Worm (Caenorhabditis elegans): ENCODE data around the gene rps-11.

rps-11 gene

DNA sequence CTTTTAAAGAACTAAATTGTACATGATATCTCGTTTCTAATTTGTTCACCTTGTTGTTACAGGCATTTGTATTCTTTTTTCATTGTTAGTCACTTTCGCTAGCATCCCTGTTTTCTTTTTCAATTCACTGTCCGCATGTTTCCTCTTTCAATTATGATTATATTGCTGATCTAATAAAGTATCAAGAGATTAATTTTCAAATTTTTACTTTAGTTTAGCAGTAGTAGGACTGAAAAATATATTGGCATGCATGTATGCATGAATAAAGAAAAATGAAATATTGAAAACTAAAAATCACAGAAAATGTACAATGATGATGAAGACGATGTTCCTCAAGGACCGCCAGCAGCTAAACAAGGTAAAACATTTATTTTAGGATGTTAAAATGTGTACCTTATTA lies 35.6 kb downstream of the rps-11 start, which contains the start of gene rbm-17:
Gene rbm-17 (plus strand): TSS at position 301 of the 400 bp plus-strand sequence.
- TF ChIP-seq nhr-77 (tag; optimal IDR thresholded peaks at IDR 0.05), result no peak
- TF ChIP-seq nhr-12 (tag; optimal IDR thresholded peaks at IDR 0.05), result no peak
- no peak for TF ChIP-seq lsy-12 (tag; optimal IDR thresholded peaks at IDR 0.05)
- TF ChIP-seq R02D3.7 (tag; optimal IDR thresholded peaks at IDR 0.05), result no peak
- TF ChIP-seq nhr-43 (tag; optimal IDR thresholded peaks at IDR 0.05; ENCODE audit: poor library complexity, severe bottlenecking), result no peak
- no peak for TF ChIP-seq ztf-4 (tag; optimal IDR thresholded peaks at IDR 0.05)
- no peak for TF ChIP-seq unc-62 (GFP tag; optimal IDR thresholded peaks at IDR 0.05)
- TF ChIP-seq nhr-11 (tag; optimal IDR thresholded peaks at IDR 0.05), result no peak
- no peak for TF ChIP-seq fkh-10 (GFP tag; optimal IDR thresholded peaks at IDR 0.05)
- TF ChIP-seq fos-1 (tag; optimal IDR thresholded peaks at IDR 0.05), result no peak
- no peak for TF ChIP-seq jun-1 (tag; optimal IDR thresholded peaks at IDR 0.05)

DNA sequence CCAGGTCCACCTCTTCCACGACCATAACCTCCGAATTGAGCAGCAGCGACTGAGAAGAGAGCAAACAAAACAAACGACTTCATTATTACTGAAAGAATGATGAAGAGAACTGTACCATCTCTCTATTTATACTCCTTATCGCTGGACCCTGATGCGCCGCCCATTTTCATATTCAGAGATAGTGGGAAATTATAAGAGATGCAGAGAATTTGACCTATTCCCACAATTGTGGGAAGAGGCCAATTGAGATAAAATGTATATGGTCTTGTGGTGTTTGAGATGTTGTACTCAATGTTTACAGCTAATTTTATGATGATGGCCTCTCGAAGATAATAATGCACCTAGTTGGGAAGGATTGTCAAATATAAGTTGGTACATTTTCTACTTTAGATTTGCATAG lies 38.5 kb downstream of the rps-11 start, which contains the start of gene ttr-50:
Gene ttr-50 (minus strand): TSS at position 101 of the 400 bp plus-strand sequence.
- no peak for TF ChIP-seq elt-2 (tag; optimal IDR thresholded peaks at IDR 0.05)
- TF ChIP-seq nhr-67 (tag; optimal IDR thresholded peaks at IDR 0.05), result no peak
- TF ChIP-seq hmg-11 (tag; optimal IDR thresholded peaks at IDR 0.05), result no peak
- TF ChIP-seq egl-27 (tag; optimal IDR thresholded peaks at IDR 0.05), result no peak
- no peak for TF ChIP-seq pha-4 (tag; optimal IDR thresholded peaks at IDR 0.05)
- TF ChIP-seq nhr-12 (tag; optimal IDR thresholded peaks at IDR 0.05), result no peak

DNA sequence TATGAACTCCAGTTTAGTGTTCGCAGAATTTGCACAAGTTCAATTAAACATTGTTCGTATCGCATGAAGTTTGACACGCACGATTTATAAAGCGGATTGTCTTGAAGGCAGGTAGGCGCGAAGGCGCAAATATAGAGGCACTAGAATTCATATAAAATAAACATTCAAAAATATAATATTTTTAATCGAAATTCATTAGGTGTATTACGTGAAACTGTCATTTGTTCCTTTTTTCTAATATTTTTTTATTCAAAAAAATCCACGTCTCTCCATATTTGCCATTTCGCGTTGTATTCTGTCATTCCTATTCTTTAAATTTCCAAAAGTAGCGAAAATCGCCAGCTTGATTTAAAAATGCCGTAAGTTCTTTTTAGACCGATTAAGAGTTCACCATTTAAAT lies 39.4 kb downstream of the rps-11 start, which contains the start of gene ZK809.1:
Gene ZK809.1 (plus strand): TSS at position 301 of the 400 bp plus-strand sequence.
- TF ChIP-seq ztf-4 (tag; optimal IDR thresholded peaks at IDR 0.05) (no peak), elt-3 (tag; optimal IDR thresholded peaks at IDR 0.05) (no peak), ceh-28 (tag; optimal IDR thresholded peaks at IDR 0.05) (no peak), nhr-77 (tag; optimal IDR thresholded peaks at IDR 0.05) (no peak)

DNA sequence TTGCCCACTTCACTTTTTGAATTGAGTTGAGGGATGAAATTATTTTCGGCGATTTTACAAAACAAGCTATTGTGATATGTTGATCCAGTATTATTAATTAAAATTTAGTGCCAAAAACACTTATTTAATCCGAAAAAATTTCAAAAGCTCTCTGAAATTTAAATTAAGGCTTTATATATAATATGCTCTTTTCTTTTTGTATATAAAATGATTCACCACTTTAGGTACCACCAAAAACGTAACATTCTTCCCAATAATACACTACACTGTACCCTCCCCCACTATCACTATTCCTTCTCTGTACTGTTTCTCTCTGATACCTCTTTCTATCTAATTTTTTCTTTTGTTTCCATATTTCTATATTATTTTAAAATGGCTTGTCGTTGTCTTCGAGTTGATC lies 41.4 kb downstream of the rps-11 start, which contains the start of gene prx-2:
Gene prx-2 (plus strand): TSS at position 301 of the 400 bp plus-strand sequence.
- TF ChIP-seq ztf-11 (tag; optimal IDR thresholded peaks at IDR 0.05) (no peak), elt-3 (tag; optimal IDR thresholded peaks at IDR 0.05) (no peak), nhr-11 (tag; optimal IDR thresholded peaks at IDR 0.05) (no peak), zag-1 (tag; optimal IDR thresholded peaks at IDR 0.05) (no peak), egl-27 (tag; optimal IDR thresholded peaks at IDR 0.05) (no peak), nhr-77 (tag; optimal IDR thresholded peaks at IDR 0.05) (no peak), hmg-11 (tag; optimal IDR thresholded peaks at IDR 0.05) (no peak), nhr-28 (tag; optimal IDR thresholded peaks at IDR 0.05) (no peak), lin-15B (tag; optimal IDR thresholded peaks at IDR 0.05) (no peak), jun-1 (tag; optimal IDR thresholded peaks at IDR 0.05) (no peak), ama-1 (optimal IDR thresholded peaks at IDR 0.05) (no peak), nhr-237 (tag; optimal IDR thresholded peaks at IDR 0.05) (no peak), tbx-2 (tag; optimal IDR thresholded peaks at IDR 0.05) (no peak), nhr-67 (tag; optimal IDR thresholded peaks at IDR 0.05) (no peak), nhr-23 (tag; optimal IDR thresholded peaks at IDR 0.05) (no peak)

DNA sequence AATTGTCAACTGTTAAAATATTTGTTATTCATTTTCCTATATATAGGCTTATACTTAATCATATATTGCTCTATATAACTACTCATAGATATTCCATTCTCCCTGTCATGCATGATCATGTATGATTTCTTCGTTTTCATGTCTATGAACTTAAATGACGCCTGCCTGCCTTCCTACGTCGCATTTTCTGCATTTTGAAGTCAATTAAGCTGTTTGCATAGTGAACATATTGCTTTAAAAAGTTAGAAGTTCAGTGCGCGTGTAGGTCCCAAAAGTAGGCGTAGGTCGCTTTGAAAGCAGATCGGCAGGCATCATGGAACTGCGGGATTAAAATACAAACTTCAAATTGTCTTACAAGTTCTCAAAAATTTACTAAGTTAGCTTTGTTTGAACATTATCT lies 42.3 kb downstream of the rps-11 start:
- TF ChIP-seq mml-1 (tag; optimal IDR thresholded peaks at IDR 0.05) (no peak), ama-1 (optimal IDR thresholded peaks at IDR 0.05) (peak; percentile 14)

DNA sequence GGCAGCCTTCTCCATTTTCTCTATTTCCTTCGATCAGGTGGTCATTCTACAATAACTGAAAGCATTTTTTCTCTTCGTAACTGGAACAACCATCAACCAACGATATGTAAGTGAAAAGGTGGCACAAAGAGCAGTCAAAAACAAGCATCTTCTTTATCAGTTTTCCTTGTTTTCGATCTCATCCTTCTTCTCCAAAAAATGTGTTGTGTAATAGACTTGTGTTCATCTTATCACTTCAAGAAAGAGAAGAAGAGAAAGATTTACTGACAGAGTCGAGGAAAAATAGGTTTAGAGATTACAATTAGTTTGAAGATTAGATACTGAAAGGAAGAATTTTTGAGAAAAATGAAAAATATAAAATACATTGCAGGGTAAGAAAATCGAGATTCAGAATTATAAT lies 42.9 kb downstream of the rps-11 start:
- TF ChIP-seq snpc-4 (tag; optimal IDR thresholded peaks at IDR 0.05) (no peak), nhr-25 (tag; optimal IDR thresholded peaks at IDR 0.05) (no peak), ceh-16 (tag; optimal IDR thresholded peaks at IDR 0.05) (no peak), elt-2 (tag; optimal IDR thresholded peaks at IDR 0.05) (peak; percentile 3), nhr-12 (tag; optimal IDR thresholded peaks at IDR 0.05) (no peak), pqm-1 (tag; optimal IDR thresholded peaks at IDR 0.05) (no peak), nhr-43 (tag; optimal IDR thresholded peaks at IDR 0.05; ENCODE audit: poor library complexity, severe bottlenecking) (no peak), nhr-237 (tag; optimal IDR thresholded peaks at IDR 0.05) (no peak), lsy-12 (tag; optimal IDR thresholded peaks at IDR 0.05) (no peak), egl-5 (tag; optimal IDR thresholded peaks at IDR 0.05) (peak; percentile 39), fkh-10 (GFP tag; optimal IDR thresholded peaks at IDR 0.05) (no peak), R02D3.7 (tag; optimal IDR thresholded peaks at IDR 0.05) (no peak), nfya-1 (tag; optimal IDR thresholded peaks at IDR 0.05; ENCODE audit: insufficient read depth) (no peak), nhr-11 (tag; optimal IDR thresholded peaks at IDR 0.05) (peak; percentile 26), zag-1 (tag; optimal IDR thresholded peaks at IDR 0.05) (no peak), ama-1 (optimal IDR thresholded peaks at IDR 0.05) (peak; percentile 14)
